Fruit fly (Drosophila melanogaster): ENCODE data around the gene CG4218.

dm6 chr2L:14531268-14531863 lies 17.5 kb downstream of the CG4218 start:
- TF ChIP-seq CG8478 (optimal IDR thresholded peaks at IDR 0.05) (no peak), CTCF (optimal IDR thresholded peaks at IDR 0.05) (no peak)

Measured in S2 (cell line).